Worm (Caenorhabditis elegans): ENCODE data around the gene T07D1.3.

- no peak for TF ChIP-seq sup-37 (GFP tag; optimal IDR thresholded peaks at IDR 0.05)
- TF ChIP-seq zag-1 (tag; optimal IDR thresholded peaks at IDR 0.05), result no peak
- TF ChIP-seq C34B4.2 (tag; optimal IDR thresholded peaks at IDR 0.05), result no peak
- no peak for TF ChIP-seq nhr-19 (GFP tag; conservative IDR thresholded peaks at IDR 0.05)
- TF ChIP-seq ceh-82 (tag; optimal IDR thresholded peaks at IDR 0.05), result no peak
- TF ChIP-seq lin-35 (GFP tag; optimal IDR thresholded peaks at IDR 0.05), result no peak
These were observed 33.9 kb downstream of the T07D1.3 start, which contains the start of the genes C43H6.12 and trpp-12 for ce11 chrX:2409243-2409741.
